Worm (Caenorhabditis elegans): ENCODE measurements around the gene T20D3.6.
A peak's percentile ranks its signal among the peaks of the same experiment; 100 is the strongest.

Gene T20D3.6

ce11 chrIV:9376550-9376949, 37.4 kb upstream of the T20D3.6 start:
- TF ChIP-seq ceh-28 (tag; optimal IDR thresholded peaks at IDR 0.05) (no peak), nhr-12 (tag; optimal IDR thresholded peaks at IDR 0.05) (no peak), nhr-25 (tag; optimal IDR thresholded peaks at IDR 0.05) (peak; percentile 47), nhr-43 (tag; optimal IDR thresholded peaks at IDR 0.05; ENCODE audit: poor library complexity, severe bottlenecking) (peak; percentile 25), nhr-23 (tag; optimal IDR thresholded peaks at IDR 0.05) (peak; percentile 22), elt-3 (tag; optimal IDR thresholded peaks at IDR 0.05) (peak in 2 of 3 experiments; percentile 11 to 88)

ce11 chrIV:9374529-9374928, 35.4 kb upstream of the T20D3.6 start, which contains the start of gene C10C5.3:
C10C5.3 (plus strand) TSS chrIV:9374829.
- no peak for TF ChIP-seq ztf-4 (tag; optimal IDR thresholded peaks at IDR 0.05)

- no peak for TF ChIP-seq egl-5 (tag; optimal IDR thresholded peaks at IDR 0.05)
- TF ChIP-seq pqm-1 (tag; optimal IDR thresholded peaks at IDR 0.05) = no peak
- TF ChIP-seq pha-4 (tag; optimal IDR thresholded peaks at IDR 0.05) = no peak
- no peak for TF ChIP-seq skn-1 (tag; optimal IDR thresholded peaks at IDR 0.05)
- no peak for TF ChIP-seq fkh-10 (GFP tag; optimal IDR thresholded peaks at IDR 0.05)
- TF ChIP-seq zag-1 (tag; optimal IDR thresholded peaks at IDR 0.05) = no peak
- no peak for TF ChIP-seq nhr-23 (tag; optimal IDR thresholded peaks at IDR 0.05)
- no peak for TF ChIP-seq snpc-4 (tag; optimal IDR thresholded peaks at IDR 0.05)
- no peak for TF ChIP-seq sea-2 (GFP tag; optimal IDR thresholded peaks at IDR 0.05)
- no peak for TF ChIP-seq elt-2 (tag; optimal IDR thresholded peaks at IDR 0.05)
- no peak for TF ChIP-seq ceh-28 (tag; optimal IDR thresholded peaks at IDR 0.05)
- no peak for TF ChIP-seq jun-1 (tag; optimal IDR thresholded peaks at IDR 0.05)
- no peak for TF ChIP-seq nhr-11 (tag; optimal IDR thresholded peaks at IDR 0.05)
- TF ChIP-seq lin-15B (tag; optimal IDR thresholded peaks at IDR 0.05) = no peak
- no peak for TF ChIP-seq nhr-28 (tag; optimal IDR thresholded peaks at IDR 0.05)
- no peak for TF ChIP-seq ztf-4 (tag; optimal IDR thresholded peaks at IDR 0.05)
- no peak for TF ChIP-seq R02D3.7 (tag; optimal IDR thresholded peaks at IDR 0.05)
- no peak for TF ChIP-seq eor-1 (tag; optimal IDR thresholded peaks at IDR 0.05)
These were observed 32.0 kb upstream of the T20D3.6 start, which contains the start of gene fbxc-58 for ce11 chrIV:9371126-9371525. fbxc-58 (plus strand) TSS chrIV:9371508.

- peak; percentile 21 for TF ChIP-seq snpc-4 (tag; optimal IDR thresholded peaks at IDR 0.05)
- TF ChIP-seq pha-4 (tag; optimal IDR thresholded peaks at IDR 0.05) = peak; percentile 90
- no peak for TF ChIP-seq nhr-43 (tag; optimal IDR thresholded peaks at IDR 0.05; ENCODE audit: poor library complexity, severe bottlenecking)
- TF ChIP-seq pqm-1 (tag; optimal IDR thresholded peaks at IDR 0.05) = peak; percentile 31
- no peak for TF ChIP-seq egl-27 (tag; optimal IDR thresholded peaks at IDR 0.05)
These were observed 28.9 kb upstream of the T20D3.6 start for ce11 chrIV:9367852-9368627.

- TF ChIP-seq eor-1 (tag; optimal IDR thresholded peaks at IDR 0.05) (no peak), daf-12 (tag; optimal IDR thresholded peaks at IDR 0.05) (no peak), egl-27 (tag; optimal IDR thresholded peaks at IDR 0.05) (no peak), nhr-76 (tag; optimal IDR thresholded peaks at IDR 0.05) (no peak), ceh-28 (tag; optimal IDR thresholded peaks at IDR 0.05) (no peak), jun-1 (tag; optimal IDR thresholded peaks at IDR 0.05) (no peak), ceh-16 (tag; optimal IDR thresholded peaks at IDR 0.05) (no peak), aly-2 (tag; optimal IDR thresholded peaks at IDR 0.05) (no peak), pqm-1 (tag; optimal IDR thresholded peaks at IDR 0.05) (no peak), ZK546.5 (tag; optimal IDR thresholded peaks at IDR 0.05) (no peak), unc-39 (tag; optimal IDR thresholded peaks at IDR 0.05) (no peak), ceh-82 (tag; optimal IDR thresholded peaks at IDR 0.05) (no peak), ceh-9 (tag; optimal IDR thresholded peaks at IDR 0.05) (no peak), nhr-23 (tag; optimal IDR thresholded peaks at IDR 0.05) (no peak), ama-1 (optimal IDR thresholded peaks at IDR 0.05) (no peak), nhr-237 (tag; optimal IDR thresholded peaks at IDR 0.05) (no peak), nfya-1 (tag; optimal IDR thresholded peaks at IDR 0.05; ENCODE audit: insufficient read depth) (no peak), hmg-11 (tag; optimal IDR thresholded peaks at IDR 0.05) (no peak), nhr-12 (tag; optimal IDR thresholded peaks at IDR 0.05) (no peak)
These were observed 27.3 kb upstream of the T20D3.6 start, which contains the start of gene pezo-1 for ce11 chrIV:9366411-9366810. pezo-1 (minus strand) TSS chrIV:9366511.
